Worm (Caenorhabditis elegans) whole organism, L4 larva: Measurements from ENCODE around the gene gcna-1.

Experiments used
- D1046.2 ChIP-seq: fragments of 200-800 bp; sonication (Bioruptor generic); IDR thresholded peaks from 2 replicates; pipeline ENCODE4 v1.3.6; 2022; ENCODE audit warnings: missing genetic modification characterization, missing compliant biosample characterization
- F44E2.7 ChIP-seq: fragments of 200-800 bp; sonication (Bioruptor generic); IDR thresholded peaks from 2 replicates; pipeline ENCODE4 v2.1.2; 2022; ENCODE audit warnings: missing genetic modification characterization, missing compliant biosample characterization
- cey-2 ChIP-seq: sonication (generic microtip); optimal IDR thresholded peaks from 3 replicates; lab custom pipeline; 2017; ENCODE audit warnings: missing genetic modification characterization, mild to moderate bottlenecking, missing compliant biosample characterization, antibody characterized with exemption, borderline replicate concordance; ENCODE audit not compliant: insufficient read depth
- ctbp-1 ChIP-seq: fragments of 200-800 bp; sonication (Bioruptor generic); IDR thresholded peaks from 2 replicates; pipeline ENCODE4 v1.3.6; 2022; ENCODE audit warnings: missing genetic modification reagents, missing genetic modification characterization, missing compliant biosample characterization
- dmd-8 ChIP-seq: fragments of 200-800 bp; sonication (Bioruptor generic); IDR thresholded peaks from 2 replicates; pipeline ENCODE4 v1.3.6; 2022; ENCODE audit warnings: missing genetic modification characterization, missing compliant biosample characterization
- dpl-1 ChIP-seq: fragments of 150-350 bp; optimal IDR thresholded peaks from 2 replicates; lab custom pipeline; 2014; ENCODE audit warnings: missing biosample characterization, missing genetic modification reagents, missing genetic modification characterization
- dve-1 ChIP-seq: sonication (generic microtip); optimal IDR thresholded peaks from 2 replicates; lab custom pipeline; 2017; ENCODE audit warnings: antibody characterized with exemption, mild to moderate bottlenecking, missing genetic modification characterization, missing compliant biosample characterization; ENCODE audit not compliant: insufficient read depth
- jun-1 ChIP-seq: fragments of 150-350 bp; optimal IDR thresholded peaks from 2 replicates; lab custom pipeline; 2014; ENCODE audit warnings: missing biosample characterization, missing genetic modification reagents, missing genetic modification characterization
- lin-38 ChIP-seq: fragments of 200-800 bp; sonication (Bioruptor generic); IDR thresholded peaks from 2 replicates; pipeline ENCODE4 v1.3.6; 2022; ENCODE audit warnings: missing genetic modification reagents, missing genetic modification characterization, missing compliant biosample characterization
- lsy-2 ChIP-seq, 2 experiments: fragments of 150-350 bp in 1 of 2; sonication (generic microtip) in 1 of 2; optimal IDR thresholded peaks; 2 replicates each; lab custom pipeline; 2014 to 2017; ENCODE audit warnings: missing biosample characterization in 2 of 2, missing genetic modification characterization in 2 of 2
- mep-1 ChIP-seq: fragments of 150-350 bp; sonication (generic microtip); optimal IDR thresholded peaks from 3 replicates; lab custom pipeline; 2014; ENCODE audit warnings: missing biosample characterization, missing genetic modification characterization
- nhr-76 ChIP-seq: fragments of 150-350 bp; optimal IDR thresholded peaks from 2 replicates; lab custom pipeline; 2014; ENCODE audit warnings: missing biosample characterization, missing genetic modification characterization
- nhr-77 ChIP-seq: fragments of 150-350 bp; optimal IDR thresholded peaks from 2 replicates; lab custom pipeline; 2014; ENCODE audit warnings: missing biosample characterization, missing genetic modification characterization
- tag-97 ChIP-seq: fragments of 200-800 bp; sonication (Bioruptor generic); IDR thresholded peaks from 2 replicates; pipeline ENCODE4 v1.3.6; 2022; ENCODE audit warnings: missing genetic modification characterization, missing compliant biosample characterization

- TF ChIP-seq D1046.2 (GFP tag; lab: Robert Waterston, UW): no peak
- TF ChIP-seq jun-1 (tag; lab: Kevin White, UChicago): no peak
- TF ChIP-seq lsy-2 (tag; optimal IDR thresholded peaks at IDR 0.05; lab: Kevin White, UChicago): no peak
- TF ChIP-seq lin-38 (GFP tag; lab: Robert Waterston, UW): no peak
- no peak for TF ChIP-seq dpl-1 (GFP tag; lab: Kevin White, UChicago)
- TF ChIP-seq mep-1 (tag; lab: Kevin White, UChicago): no peak
- no peak for TF ChIP-seq ctbp-1 (GFP tag; lab: Robert Waterston, UW)
- no peak for TF ChIP-seq nhr-76 (tag; lab: Kevin White, UChicago)
- no peak for TF ChIP-seq F44E2.7 (GFP tag; lab: Robert Waterston, UW)
- TF ChIP-seq dmd-8: no peak
- TF ChIP-seq cey-2 (tag; lab: Kevin White, UChicago): no peak
- TF ChIP-seq tag-97: no peak
- TF ChIP-seq nhr-77: no peak
- TF ChIP-seq dve-1 (tag; lab: Kevin White, UChicago): no peak
Measured at ce11 chrIII:5961560-5961959, 47.3 kb downstream of the gcna-1 start.
